Fruit fly (Drosophila melanogaster) whole organism, prepupa: ENCODE measurements around the gene tefu.

Experiments
- CG10631 ChIP-seq: fragments of 200-800 bp; sonication (Bioruptor generic); optimal IDR thresholded peaks from 2 replicates; lab custom pipeline; 2016; ENCODE audit warnings: missing biosample characterization, missing genetic modification characterization
- CG10669 ChIP-seq: fragments of 200-800 bp; sonication (Bioruptor generic); optimal IDR thresholded peaks from 3 replicates; lab custom pipeline; 2018; ENCODE audit warnings: missing biosample characterization, mild to moderate bottlenecking, missing genetic modification characterization, moderate library complexity
- CG11294 ChIP-seq: fragments of 200-800 bp; sonication (Bioruptor generic); IDR thresholded peaks from 2 replicates; pipeline ENCODE4 v1.3.6; 2022; ENCODE audit warnings: missing biosample characterization, missing genetic modification characterization
- CG11762 ChIP-seq: fragments of 200-800 bp; sonication (Bioruptor generic); optimal IDR thresholded peaks from 3 replicates; lab custom pipeline; 2016; ENCODE audit warnings: missing biosample characterization, missing genetic modification characterization; ENCODE audit not compliant: insufficient read depth
- CG11902 ChIP-seq: fragments of 200-800 bp; sonication (Bioruptor generic); optimal IDR thresholded peaks from 3 replicates; lab custom pipeline; 2016; ENCODE audit warnings: missing biosample characterization, missing genetic modification characterization
- CG15336 ChIP-seq: fragments of 200-800 bp; sonication (Bioruptor generic); IDR thresholded peaks from 2 replicates; pipeline ENCODE4 v1.3.6; 2022; ENCODE audit warnings: missing biosample characterization, missing genetic modification characterization
- CG16779 ChIP-seq: fragments of 200-800 bp; sonication (Bioruptor generic); optimal IDR thresholded peaks from 3 replicates; lab custom pipeline; 2017; ENCODE audit warnings: missing biosample characterization, mild to moderate bottlenecking, missing genetic modification characterization
- CG34406 ChIP-seq: fragments of 200-800 bp; sonication (Bioruptor generic); optimal IDR thresholded peaks from 3 replicates; lab custom pipeline; 2016; ENCODE audit warnings: missing biosample characterization, missing genetic modification characterization
- CG3919 ChIP-seq: fragments of 200-800 bp; sonication (Bioruptor generic); optimal IDR thresholded peaks from 3 replicates; lab custom pipeline; 2016; ENCODE audit warnings: missing biosample characterization, missing genetic modification characterization
- CG4318 ChIP-seq: fragments of 200-800 bp; sonication (Bioruptor generic); optimal IDR thresholded peaks from 3 replicates; lab custom pipeline; 2017; ENCODE audit warnings: missing biosample characterization, mild to moderate bottlenecking, missing genetic modification characterization
- CG6163 ChIP-seq: fragments of 200-800 bp; sonication (Bioruptor generic); IDR thresholded peaks from 3 replicates; pipeline ENCODE4 v1.3.6; 2022; ENCODE audit warnings: missing biosample characterization, missing genetic modification characterization
- CG6276 ChIP-seq: fragments of 200-800 bp; sonication (Bioruptor generic); optimal IDR thresholded peaks from 2 replicates; lab custom pipeline; 2017; ENCODE audit warnings: missing biosample characterization, mild to moderate bottlenecking, missing genetic modification characterization
- CG6792 ChIP-seq: fragments of 200-800 bp; sonication (Bioruptor generic); optimal IDR thresholded peaks from 3 replicates; lab custom pipeline; 2016; ENCODE audit warnings: missing biosample characterization, missing genetic modification characterization
- CG6808 ChIP-seq: fragments of 200-800 bp; sonication (Bioruptor generic); optimal IDR thresholded peaks from 3 replicates; lab custom pipeline; 2017; ENCODE audit warnings: missing biosample characterization, missing genetic modification characterization, mild to moderate bottlenecking, moderate library complexity, missing genetic modification reagents
- CG6854 ChIP-seq: fragments of 200-800 bp; sonication (Bioruptor generic); optimal IDR thresholded peaks from 2 replicates; lab custom pipeline; 2017; ENCODE audit warnings: missing biosample characterization, mild to moderate bottlenecking, missing genetic modification characterization
- CG7368 ChIP-seq: fragments of 200-800 bp; sonication (Bioruptor generic); optimal IDR thresholded peaks from 3 replicates; lab custom pipeline; 2016; ENCODE audit warnings: missing biosample characterization, missing genetic modification characterization
- CG8632 ChIP-seq: fragments of 200-800 bp; sonication (Bioruptor generic); optimal IDR thresholded peaks from 3 replicates; lab custom pipeline; 2016; ENCODE audit warnings: missing biosample characterization, missing genetic modification characterization
- Eip75B ChIP-seq: fragments of 200-800 bp; sonication (Bioruptor generic); optimal IDR thresholded peaks from 3 replicates; lab custom pipeline; 2016; ENCODE audit warnings: missing biosample characterization, missing genetic modification characterization
- Eip78C ChIP-seq: fragments of 200-800 bp; sonication (Bioruptor generic); peaks from one replicate; lab custom pipeline; 2016; ENCODE audit warnings: missing biosample characterization, missing genetic modification characterization
- Eip93F ChIP-seq: fragments of 200-800 bp; sonication (Bioruptor generic); optimal IDR thresholded peaks from 2 replicates; lab custom pipeline; 2016; ENCODE audit warnings: missing biosample characterization, mild to moderate bottlenecking, missing genetic modification characterization
- Ets21C ChIP-seq: fragments of 200-800 bp; sonication (Bioruptor generic); optimal IDR thresholded peaks from 3 replicates; lab custom pipeline; 2016; ENCODE audit warnings: missing biosample characterization, missing genetic modification characterization
- Ets96B ChIP-seq: fragments of 200-800 bp; optimal IDR thresholded peaks from 2 replicates; lab custom pipeline; 2019; ENCODE audit warnings: missing biosample characterization, mild to moderate bottlenecking, missing genetic modification characterization, moderate library complexity
- Gug ChIP-seq: fragments of 200-800 bp; sonication (Bioruptor generic); IDR thresholded peaks from 2 replicates; pipeline ENCODE4 v1.3.6; 2022; ENCODE audit warnings: missing biosample characterization, missing genetic modification characterization
- Hr38 ChIP-seq: sonication (Bioruptor generic); optimal IDR thresholded peaks from 2 replicates; lab custom pipeline; 2016; ENCODE audit warnings: missing biosample characterization, missing genetic modification characterization
- Hr4 ChIP-seq: fragments of 200-800 bp; sonication (Bioruptor generic); optimal IDR thresholded peaks from 3 replicates; lab custom pipeline; 2016; ENCODE audit warnings: missing biosample characterization, missing genetic modification characterization
- OdsH ChIP-seq: fragments of 200-800 bp; sonication (Bioruptor generic); optimal IDR thresholded peaks from 3 replicates; lab custom pipeline; 2016; ENCODE audit warnings: missing biosample characterization, missing genetic modification characterization
- Smox ChIP-seq: fragments of 200-800 bp; sonication (Bioruptor generic); optimal IDR thresholded peaks from 3 replicates; lab custom pipeline; 2016; ENCODE audit warnings: missing biosample characterization, missing genetic modification characterization
- Sox15 ChIP-seq: fragments of 200-800 bp; sonication (Bioruptor generic); optimal IDR thresholded peaks from 3 replicates; lab custom pipeline; 2016; ENCODE audit warnings: missing biosample characterization, missing genetic modification characterization
- acj6 ChIP-seq: fragments of 200-800 bp; sonication (Bioruptor generic); optimal IDR thresholded peaks from 3 replicates; lab custom pipeline; 2016; ENCODE audit warnings: missing biosample characterization, missing genetic modification characterization
- cyc ChIP-seq: fragments of 200-800 bp; sonication (Bioruptor generic); optimal IDR thresholded peaks from 3 replicates; lab custom pipeline; 2016; ENCODE audit warnings: missing biosample characterization, missing genetic modification characterization
- dac ChIP-seq: fragments of 200-800 bp; sonication (Bioruptor generic); optimal IDR thresholded peaks from 2 replicates; lab custom pipeline; 2017; ENCODE audit warnings: missing biosample characterization, mild to moderate bottlenecking, missing genetic modification characterization
- dsx ChIP-seq: fragments of 200-800 bp; optimal IDR thresholded peaks from 3 replicates; lab custom pipeline; 2019; ENCODE audit warnings: missing biosample characterization, mild to moderate bottlenecking, missing genetic modification characterization, moderate library complexity; ENCODE audit not compliant: poor library complexity, severe bottlenecking
- eg ChIP-seq: fragments of 200-800 bp; sonication (Bioruptor generic); IDR thresholded peaks from 3 replicates; pipeline ENCODE4 v1.3.6; 2022; ENCODE audit warnings: missing biosample characterization, missing genetic modification characterization
- esn ChIP-seq: fragments of 200-800 bp; sonication (Bioruptor generic); optimal IDR thresholded peaks from 2 replicates; lab custom pipeline; 2016; ENCODE audit warnings: missing biosample characterization, mild to moderate bottlenecking, missing genetic modification characterization, moderate library complexity
- fd59A ChIP-seq: fragments of 200-800 bp; sonication (Bioruptor generic); optimal IDR thresholded peaks from 2 replicates; lab custom pipeline; 2017; ENCODE audit warnings: missing biosample characterization, mild to moderate bottlenecking, missing genetic modification characterization, missing genetic modification reagents
- fd85E ChIP-seq: fragments of 200-800 bp; sonication (Bioruptor generic); optimal IDR thresholded peaks from 3 replicates; lab custom pipeline; 2016; ENCODE audit warnings: missing biosample characterization, missing genetic modification characterization
- fkh ChIP-seq: fragments of 200-800 bp; sonication (Bioruptor generic); optimal IDR thresholded peaks from 3 replicates; lab custom pipeline; 2017; ENCODE audit warnings: missing biosample characterization, mild to moderate bottlenecking, missing genetic modification characterization, moderate library complexity
- lz ChIP-seq: fragments of 200-800 bp; sonication (Bioruptor generic); optimal IDR thresholded peaks from 3 replicates; lab custom pipeline; 2016; ENCODE audit warnings: missing biosample characterization, missing genetic modification characterization
- net ChIP-seq: fragments of 200-800 bp; sonication (Bioruptor generic); optimal IDR thresholded peaks from 3 replicates; lab custom pipeline; 2016; ENCODE audit warnings: missing biosample characterization, missing genetic modification characterization
- pdm3 ChIP-seq: fragments of 200-800 bp; sonication (Bioruptor generic); optimal IDR thresholded peaks from 3 replicates; lab custom pipeline; 2016; ENCODE audit warnings: missing biosample characterization, missing genetic modification characterization
- salr ChIP-seq, 2 experiments: fragments of 200-800 bp; sonication (Bioruptor generic); optimal IDR thresholded peaks; 3 replicates each; lab custom pipeline; 2016 to 2018; ENCODE audit warnings: missing biosample characterization in 2 of 2, missing genetic modification characterization in 2 of 2, mild to moderate bottlenecking in 1 of 2
- spab ChIP-seq: fragments of 200-800 bp; sonication (Bioruptor generic); optimal IDR thresholded peaks from 2 replicates; lab custom pipeline; 2017; ENCODE audit warnings: missing biosample characterization, mild to moderate bottlenecking, missing genetic modification characterization, missing genetic modification reagents
- ss ChIP-seq, 2 experiments: fragments of 200-800 bp; sonication (Bioruptor generic); optimal IDR thresholded peaks; 2 replicates in 1 of 2; 3 replicates in 1 of 2; lab custom pipeline; 2017 to 2018; ENCODE audit warnings: mild to moderate bottlenecking in 2 of 2, missing biosample characterization in 2 of 2, missing genetic modification characterization in 2 of 2, moderate library complexity in 1 of 2
- svp ChIP-seq: fragments of 200-800 bp; sonication (Bioruptor generic); peaks from one replicate; lab custom pipeline; 2016; ENCODE audit warnings: missing biosample characterization, missing genetic modification characterization
- topi ChIP-seq: fragments of 200-800 bp; sonication (Bioruptor generic); optimal IDR thresholded peaks from 3 replicates; lab custom pipeline; 2016; ENCODE audit warnings: missing biosample characterization, missing genetic modification characterization
- vri ChIP-seq: fragments of 200-800 bp; sonication (Bioruptor generic); optimal IDR thresholded peaks from 3 replicates; lab custom pipeline; 2016; ENCODE audit warnings: missing biosample characterization, mild to moderate bottlenecking, missing genetic modification characterization

The tefu gene

dm6 chr3R:15197373-15197772 lies 44.7 kb downstream of the tefu start:
- TF ChIP-seq Ets21C = no peak
- TF ChIP-seq lz (GFP tag; lab: Kevin White, UChicago) = no peak
- no peak for TF ChIP-seq CG34406
- peak; percentile 22 for TF ChIP-seq CG6808 (GFP tag; lab: Kevin White, UChicago)
- no peak for TF ChIP-seq CG7368 (GFP tag; lab: Kevin White, UChicago)
- TF ChIP-seq fkh (GFP tag; lab: Kevin White, UChicago) = peak; percentile 60
- no peak for TF ChIP-seq salr (GFP tag; optimal IDR thresholded peaks at IDR 0.05; lab: Kevin White, UChicago)
- no peak for TF ChIP-seq CG6792 (GFP tag; lab: Kevin White, UChicago)
- TF ChIP-seq CG8632 = no peak
- TF ChIP-seq net (GFP tag; lab: Kevin White, UChicago) = no peak
- TF ChIP-seq Eip78C (GFP tag; lab: Kevin White, UChicago) = peak; percentile 60
- TF ChIP-seq, all 60 proteins: peak for 3

- TF ChIP-seq CG11294 (GFP tag; lab: Robert Waterston, UW) = no peak
- TF ChIP-seq CG6276 (GFP tag; lab: Kevin White, UChicago) = no peak
- TF ChIP-seq spab (GFP tag; lab: Kevin White, UChicago) = no peak
- no peak for TF ChIP-seq CG10669 (GFP tag; lab: Kevin White, UChicago)
- peak; percentile 45 for TF ChIP-seq Ets96B (tag; lab: Kevin White, UChicago)
- TF ChIP-seq net (GFP tag; lab: Kevin White, UChicago) = peak; percentile 54
- peak; percentile 42 for TF ChIP-seq CG11902 (GFP tag; lab: Kevin White, UChicago)
- TF ChIP-seq dac (GFP tag; lab: Kevin White, UChicago) = no peak
- peak; percentile 32 for TF ChIP-seq Eip93F (GFP tag; lab: Kevin White, UChicago)
- TF ChIP-seq CG6854 (GFP tag; lab: Kevin White, UChicago) = no peak
- TF ChIP-seq acj6 (GFP tag; lab: Kevin White, UChicago) = peak; percentile 79
- peak; percentile 63 for TF ChIP-seq CG34406
- TF ChIP-seq CG7368 (GFP tag; lab: Kevin White, UChicago) = peak; percentile 52
- TF ChIP-seq CG8632 = peak; percentile 62
- peak; percentile 62 for TF ChIP-seq fkh (GFP tag; lab: Kevin White, UChicago)
- peak; percentile 57 for TF ChIP-seq Sox15 (GFP tag; lab: Kevin White, UChicago)
- TF ChIP-seq Smox = peak; percentile 78
- peak; percentile 75 for TF ChIP-seq CG10631 (GFP tag; lab: Kevin White, UChicago)
- no peak for TF ChIP-seq CG4318 (GFP tag; lab: Kevin White, UChicago)
- TF ChIP-seq OdsH = peak; percentile 54
- TF ChIP-seq eg = peak; percentile 65; the same call in 2 of the 3 replicates
- TF ChIP-seq Eip75B (GFP tag; lab: Kevin White, UChicago) = peak; percentile 67
- TF ChIP-seq esn = peak; percentile 80
- TF ChIP-seq Gug (GFP tag; lab: Robert Waterston, UW) = peak; percentile 13; the same call in 1 of the 2 replicates
- TF ChIP-seq fd59A (GFP tag; lab: Kevin White, UChicago) = peak; percentile 52
- TF ChIP-seq lz (GFP tag; lab: Kevin White, UChicago) = peak; percentile 84
- peak; percentile 96 for TF ChIP-seq svp
- peak; percentile 74 for TF ChIP-seq topi (GFP tag; lab: Kevin White, UChicago)
- TF ChIP-seq dsx (GFP tag; lab: Kevin White, UChicago) = no peak
- TF ChIP-seq CG6163 (GFP tag; lab: Robert Waterston, UW) = peak; percentile 29; the same call in 1 of the 3 replicates
- TF ChIP-seq pdm3 = peak; percentile 83
- TF ChIP-seq ss (GFP tag; optimal IDR thresholded peaks at IDR 0.05; lab: Kevin White, UChicago) = peak in 1 of 2 experiments; percentile 32
- peak; percentile 2 for TF ChIP-seq CG6808 (GFP tag; lab: Kevin White, UChicago)
- TF ChIP-seq CG11762 (GFP tag; lab: Kevin White, UChicago) = peak; percentile 25
- TF ChIP-seq Hr4 (GFP tag; lab: Kevin White, UChicago) = peak; percentile 81
- TF ChIP-seq fd85E (GFP tag; lab: Kevin White, UChicago) = no peak
- peak; percentile 73 for TF ChIP-seq CG3919 (GFP tag; lab: Kevin White, UChicago)
- peak; percentile 59 for TF ChIP-seq Eip78C (GFP tag; lab: Kevin White, UChicago)
- TF ChIP-seq cyc (GFP tag; lab: Kevin White, UChicago) = peak; percentile 71
- TF ChIP-seq Hr38 (GFP tag; lab: Kevin White, UChicago) = no peak
- TF ChIP-seq CG15336 (GFP tag; lab: Robert Waterston, UW) = 0 out of 2 replicates have a peak, but pooled peaks have one; percentile 8
- peak; percentile 59 for TF ChIP-seq vri (GFP tag; lab: Kevin White, UChicago)
- no peak for TF ChIP-seq CG16779
Measured at dm6 chr3R:15196134-15197034, 45.7 kb downstream of the tefu start, which contains the start of the genes Kpc1 and CG42542. TSS of gene Kpc1 (minus strand) at chr3R:15196210. TSS of gene CG42542 (plus strand) at chr3R:15196598.
